Worm (Caenorhabditis elegans) whole organism, mixed stage, embryonic: Measurements from ENCODE around the gene C18D11.3.
A peak's percentile ranks its signal among the peaks of the same experiment; 100 is the strongest.
"Not testable (repeated sequence)": the region's sequence is repeated elsewhere in the genome, so short reads cannot be mapped to it uniquely, and the experiment has no call there.

Experiments
- M03D4.4 ChIP-seq: sonication (generic microtip); optimal IDR thresholded peaks from 2 replicates; lab custom pipeline; 2017; ENCODE audit warnings: mild to moderate bottlenecking, missing genetic modification characterization, missing compliant biosample characterization
- bed-3 ChIP-seq: fragments of 200-800 bp; sonication (Bioruptor generic); optimal IDR thresholded peaks from 3 replicates; lab custom pipeline; 2018; ENCODE audit warnings: mild to moderate bottlenecking, missing genetic modification characterization, moderate library complexity, missing compliant biosample characterization
- blmp-1 ChIP-seq: fragments of 150-350 bp; optimal IDR thresholded peaks from 2 replicates; lab custom pipeline; 2014; ENCODE audit warnings: missing biosample characterization, missing genetic modification characterization
- ceh-39 ChIP-seq: fragments of 150-350 bp; optimal IDR thresholded peaks from 2 replicates; lab custom pipeline; 2014; ENCODE audit warnings: missing biosample characterization, missing genetic modification characterization
- ceh-43 ChIP-seq: fragments of 200-800 bp; sonication (Bioruptor generic); optimal IDR thresholded peaks from 2 replicates; lab custom pipeline; 2018; ENCODE audit warnings: mild to moderate bottlenecking, missing genetic modification characterization, moderate library complexity, missing compliant biosample characterization
- ceh-83 ChIP-seq: fragments of 200-800 bp; sonication (Bioruptor generic); optimal IDR thresholded peaks from 2 replicates; lab custom pipeline; 2018; ENCODE audit warnings: mild to moderate bottlenecking, missing genetic modification characterization, missing compliant biosample characterization
- ces-1 ChIP-seq: fragments of 150-350 bp; optimal IDR thresholded peaks from 2 replicates; lab custom pipeline; 2014; ENCODE audit warnings: missing biosample characterization, missing genetic modification reagents, missing genetic modification characterization
- cnd-1 ChIP-seq: fragments of 200-800 bp; sonication (Bioruptor generic); optimal IDR thresholded peaks from 2 replicates; lab custom pipeline; 2018; ENCODE audit warnings: mild to moderate bottlenecking, missing genetic modification characterization, missing compliant biosample characterization
- drap-1 ChIP-seq: fragments of 200-800 bp; sonication (Bioruptor generic); optimal IDR thresholded peaks from 3 replicates; lab custom pipeline; 2018; ENCODE audit warnings: mild to moderate bottlenecking, missing genetic modification characterization, missing compliant biosample characterization
- elt-1 ChIP-seq: sonication (generic microtip); optimal IDR thresholded peaks from 2 replicates; lab custom pipeline; 2017; ENCODE audit warnings: missing genetic modification characterization, mild to moderate bottlenecking, missing compliant biosample characterization, antibody characterized with exemption, moderate library complexity, borderline replicate concordance; ENCODE audit not compliant: insufficient read depth
- elt-3 ChIP-seq: fragments of 150-350 bp; optimal IDR thresholded peaks from 2 replicates; lab custom pipeline; 2014; ENCODE audit warnings: missing biosample characterization, missing genetic modification characterization
- flh-1 ChIP-seq: fragments of 200-800 bp; sonication (Bioruptor generic); optimal IDR thresholded peaks from 2 replicates; lab custom pipeline; 2018; ENCODE audit warnings: mild to moderate bottlenecking, missing genetic modification characterization, moderate library complexity, missing compliant biosample characterization
- ham-2 ChIP-seq: fragments of 200-800 bp; sonication (Bioruptor generic); optimal IDR thresholded peaks from 2 replicates; lab custom pipeline; 2018; ENCODE audit warnings: mild to moderate bottlenecking, missing genetic modification characterization, missing compliant biosample characterization
- hlh-1 ChIP-seq: fragments of 150-350 bp; optimal IDR thresholded peaks from 2 replicates; lab custom pipeline; 2014; ENCODE audit warnings: missing biosample characterization, missing genetic modification reagents, missing genetic modification characterization
- lin-13 ChIP-seq: fragments of 150-350 bp; optimal IDR thresholded peaks from 2 replicates; lab custom pipeline; 2014; ENCODE audit warnings: missing biosample characterization, missing genetic modification characterization
- lin-32 ChIP-seq: fragments of 200-800 bp; sonication (Bioruptor generic); optimal IDR thresholded peaks from 2 replicates; lab custom pipeline; 2018; ENCODE audit warnings: mild to moderate bottlenecking, missing genetic modification characterization, missing compliant biosample characterization
- lsy-2 ChIP-seq: fragments of 150-350 bp; optimal IDR thresholded peaks from 2 replicates; lab custom pipeline; 2014; ENCODE audit warnings: missing biosample characterization, missing genetic modification characterization
- mab-5 ChIP-seq: fragments of 150-350 bp; optimal IDR thresholded peaks from 2 replicates; lab custom pipeline; 2014; ENCODE audit warnings: missing biosample characterization, missing genetic modification characterization
- mep-1 ChIP-seq: fragments of 150-350 bp; optimal IDR thresholded peaks from 2 replicates; lab custom pipeline; 2017; ENCODE audit warnings: missing biosample characterization, missing genetic modification reagents, missing genetic modification characterization, inconsistent platforms
- mls-2 ChIP-seq: sonication (generic microtip); optimal IDR thresholded peaks from 2 replicates; lab custom pipeline; 2016; ENCODE audit warnings: mild to moderate bottlenecking, missing genetic modification characterization, moderate library complexity, missing compliant biosample characterization
- nhr-12 ChIP-seq: fragments of 150-350 bp; optimal IDR thresholded peaks from 2 replicates; lab custom pipeline; 2014; ENCODE audit warnings: missing biosample characterization, missing genetic modification characterization
- nhr-2 ChIP-seq: fragments of 150-350 bp; optimal IDR thresholded peaks from 2 replicates; lab custom pipeline; 2014; ENCODE audit warnings: missing biosample characterization, missing genetic modification characterization
- nhr-237 ChIP-seq: fragments of 150-350 bp; optimal IDR thresholded peaks from 2 replicates; lab custom pipeline; 2014; ENCODE audit warnings: missing biosample characterization, missing genetic modification characterization
- nhr-28 ChIP-seq: fragments of 150-350 bp; optimal IDR thresholded peaks from 2 replicates; lab custom pipeline; 2014; ENCODE audit warnings: missing biosample characterization, missing genetic modification characterization
- nhr-76 ChIP-seq: sonication (generic microtip); optimal IDR thresholded peaks from 2 replicates; lab custom pipeline; 2017; ENCODE audit warnings: missing biosample characterization, missing genetic modification characterization
- pha-4 ChIP-seq: fragments of 150-350 bp; optimal IDR thresholded peaks from 2 replicates; lab custom pipeline; 2018; ENCODE audit warnings: missing biosample characterization, missing genetic modification reagents, missing genetic modification characterization
- sem-2 ChIP-seq: fragments of 200-800 bp; sonication (Bioruptor generic); optimal IDR thresholded peaks from 2 replicates; lab custom pipeline; 2018; ENCODE audit warnings: mild to moderate bottlenecking, missing genetic modification characterization, missing compliant biosample characterization
- snpc-4 ChIP-seq: fragments of 150-350 bp; optimal IDR thresholded peaks from 2 replicates; lab custom pipeline; 2014; ENCODE audit warnings: missing biosample characterization, missing genetic modification characterization
- sptf-1 ChIP-seq: sonication (generic microtip); optimal IDR thresholded peaks from 2 replicates; lab custom pipeline; 2017; ENCODE audit warnings: mild to moderate bottlenecking, missing genetic modification characterization, moderate library complexity, missing compliant biosample characterization
- tbx-8 ChIP-seq: fragments of 200-800 bp; sonication (Bioruptor generic); optimal IDR thresholded peaks from 2 replicates; lab custom pipeline; 2018; ENCODE audit warnings: mild to moderate bottlenecking, missing genetic modification characterization, moderate library complexity, missing compliant biosample characterization
- unc-120 ChIP-seq: sonication (generic microtip); optimal IDR thresholded peaks from 2 replicates; lab custom pipeline; 2017; ENCODE audit warnings: missing genetic modification characterization, missing compliant biosample characterization; ENCODE audit not compliant: poor library complexity, severe bottlenecking
- unc-39 ChIP-seq: fragments of 150-350 bp; optimal IDR thresholded peaks from 2 replicates; lab custom pipeline; 2014; ENCODE audit warnings: missing biosample characterization, missing genetic modification characterization
- unc-62 ChIP-seq: fragments of 150-350 bp; optimal IDR thresholded peaks from 2 replicates; lab custom pipeline; 2014; ENCODE audit warnings: missing biosample characterization, missing genetic modification reagents, missing genetic modification characterization
- zip-8 ChIP-seq: fragments of 150-350 bp; optimal IDR thresholded peaks from 2 replicates; lab custom pipeline; 2014; ENCODE audit warnings: missing biosample characterization, missing genetic modification characterization
- ztf-11 ChIP-seq: fragments of 150-350 bp; optimal IDR thresholded peaks from 2 replicates; lab custom pipeline; 2014; ENCODE audit warnings: missing biosample characterization, missing genetic modification characterization

The C18D11.3 gene

DNA sequence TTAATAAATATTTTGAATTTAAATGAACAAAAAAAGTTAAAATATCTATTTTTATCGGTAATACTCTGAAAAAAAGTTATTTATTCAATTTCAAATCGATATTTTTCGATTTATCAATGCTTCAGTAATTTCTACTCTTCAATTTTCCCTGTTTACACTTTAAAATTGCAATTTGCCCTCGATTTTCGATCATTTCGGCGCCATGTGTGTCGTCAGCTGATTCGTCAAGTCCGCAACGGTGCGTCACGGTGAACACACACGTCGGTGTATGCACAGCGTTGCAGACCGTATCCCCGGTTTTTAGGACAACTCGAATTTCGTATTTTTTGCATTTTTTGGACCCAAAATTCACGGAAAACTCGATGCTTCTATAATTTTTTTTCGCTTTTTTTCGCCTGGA, at the start of gene C18D11.3:
Gene C18D11.3 (plus strand): TSS at position 189 of the 400 bp plus-strand sequence.
- TF ChIP-seq hlh-1 (tag; lab: Kevin White, UChicago) (peak; percentile 94), M03D4.4 (tag; lab: Kevin White, UChicago) (peak; percentile 10), mep-1 (tag; lab: Kevin White, UChicago) (peak; percentile 74), nhr-12 (tag; lab: Kevin White, UChicago) (no peak), lin-13 (tag; lab: Kevin White, UChicago) (peak; percentile 74), nhr-76 (tag; lab: Kevin White, UChicago) (no peak), bed-3 (GFP tag; lab: Kevin White, UChicago) (no peak), ceh-39 (peak; percentile 1), unc-62 (GFP tag; lab: Kevin White, UChicago) (peak; percentile 11), ham-2 (no peak), sem-2 (GFP tag; lab: Kevin White, UChicago) (no peak), elt-3 (no peak), mab-5 (tag; lab: Kevin White, UChicago) (no peak), pha-4 (peak; percentile 78), nhr-237 (peak; percentile 46), tbx-8 (no peak), ceh-43 (GFP tag; lab: Kevin White, UChicago) (peak; percentile 8), drap-1 (GFP tag; lab: Kevin White, UChicago) (no peak), blmp-1 (tag; lab: Kevin White, UChicago) (no peak), lsy-2 (tag; lab: Kevin White, UChicago) (peak; percentile 95), lin-32 (no peak), mls-2 (tag; lab: Kevin White, UChicago) (peak; percentile 7), sptf-1 (peak; percentile 21), ceh-83 (GFP tag; lab: Kevin White, UChicago) (no peak), ztf-11 (no peak), nhr-2 (no peak), snpc-4 (no peak), ces-1 (GFP tag; lab: Kevin White, UChicago) (peak; percentile 13), unc-39 (no peak), flh-1 (GFP tag; lab: Kevin White, UChicago) (no peak), unc-120 (tag; lab: Kevin White, UChicago) (peak; percentile 63), nhr-28 (tag; lab: Kevin White, UChicago) (no peak), elt-1 (tag; lab: Kevin White, UChicago) (no peak), cnd-1 (tag; lab: Kevin White, UChicago) (no peak), zip-8 (tag; lab: Kevin White, UChicago) (no peak)

DNA sequence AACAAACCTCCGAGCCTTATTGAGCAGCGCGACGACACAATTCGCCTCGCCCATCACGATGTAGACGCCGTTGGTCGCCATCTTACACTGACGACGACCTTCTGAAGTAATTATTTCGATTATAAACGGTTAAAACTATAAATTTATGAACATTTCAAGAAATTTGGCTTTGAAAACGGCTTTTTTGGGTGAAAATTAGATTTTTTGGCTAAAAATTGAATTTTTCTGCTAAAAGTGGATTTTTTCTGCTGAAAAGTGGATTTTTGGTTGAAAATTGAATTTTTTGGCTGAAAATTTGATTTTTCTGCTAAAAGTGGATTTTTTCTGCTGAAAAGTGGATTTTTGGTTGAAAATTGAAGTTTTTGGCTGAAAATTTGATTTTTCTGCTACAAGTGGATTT, 49.7 kb upstream of the C18D11.3 start, which contains the start of gene gbf-1:
Gene gbf-1 (minus strand): TSS at position 101 of the 400 bp plus-strand sequence.
- TF ChIP-seq zip-8 (tag; lab: Kevin White, UChicago); elt-3; unc-120 (tag; lab: Kevin White, UChicago): not testable (repeated sequence)

DNA sequence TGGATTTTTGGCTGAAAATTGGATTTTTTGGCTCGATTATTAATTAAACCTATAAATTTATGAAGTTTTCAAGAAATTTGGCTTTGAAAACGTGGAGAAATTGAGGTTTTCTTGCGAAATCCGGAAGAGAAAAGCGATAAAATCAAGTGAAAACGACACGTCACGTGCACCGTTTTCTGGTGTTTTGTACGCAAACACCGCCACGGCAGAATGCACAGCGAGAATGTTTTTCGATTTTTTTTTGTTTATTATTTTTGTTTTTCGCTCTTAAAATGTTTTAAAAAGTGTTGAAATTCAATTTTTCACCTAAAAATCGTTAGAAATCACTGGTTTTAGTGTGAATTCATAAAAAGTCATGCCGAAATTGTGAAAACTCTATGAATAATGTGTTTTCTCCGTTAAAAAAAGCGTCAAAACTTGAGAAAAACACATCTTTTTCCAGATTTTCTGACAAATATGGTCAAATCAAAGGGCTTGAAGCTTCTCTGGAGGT, 48.7 kb upstream of the C18D11.3 start, which contains the start of gene immp-1:
Gene immp-1 (plus strand): TSS at position 443 of the 493 bp plus-strand sequence.
- peak; percentile 19 for TF ChIP-seq lsy-2 (tag; lab: Kevin White, UChicago)
- TF ChIP-seq nhr-76 (tag; lab: Kevin White, UChicago) = no peak
- TF ChIP-seq ces-1 (GFP tag; lab: Kevin White, UChicago) = peak; percentile 16
- peak; percentile 71 for TF ChIP-seq blmp-1 (tag; lab: Kevin White, UChicago)

DNA sequence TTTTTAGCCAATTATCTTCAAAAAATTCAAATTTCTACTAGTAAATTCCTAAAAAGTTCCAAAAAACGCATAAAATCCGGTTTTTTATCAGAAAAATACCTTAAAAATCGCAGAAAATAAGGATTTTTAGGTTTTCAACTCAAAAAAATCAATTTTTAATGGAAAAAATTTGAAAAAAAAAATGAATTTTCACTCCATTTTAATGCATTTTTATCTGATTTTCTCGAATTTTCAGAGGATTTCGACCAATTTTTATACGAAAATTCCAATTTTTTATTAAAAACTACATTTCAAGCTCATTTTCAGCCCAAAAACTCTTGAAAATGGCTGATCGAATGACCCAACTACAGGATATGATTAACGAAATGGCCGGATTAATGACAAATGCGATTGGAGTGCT, 45.9 kb upstream of the C18D11.3 start, which contains the start of gene mdt-21:
Gene mdt-21 (plus strand): TSS at position 301 of the 400 bp plus-strand sequence.
- no peak for TF ChIP-seq nhr-12 (tag; lab: Kevin White, UChicago)
- no peak for TF ChIP-seq ceh-39
- TF ChIP-seq ham-2 = no peak
- TF ChIP-seq unc-62 (GFP tag; lab: Kevin White, UChicago) = no peak
- TF ChIP-seq lin-13 (tag; lab: Kevin White, UChicago) = no peak
- no peak for TF ChIP-seq tbx-8
- TF ChIP-seq zip-8 (tag; lab: Kevin White, UChicago) = no peak
- TF ChIP-seq lin-32 = no peak
- no peak for TF ChIP-seq bed-3 (GFP tag; lab: Kevin White, UChicago)
- no peak for TF ChIP-seq hlh-1 (tag; lab: Kevin White, UChicago)
- TF ChIP-seq elt-1 (tag; lab: Kevin White, UChicago) = no peak
- no peak for TF ChIP-seq ceh-83 (GFP tag; lab: Kevin White, UChicago)
